Worm (Caenorhabditis elegans) whole organism, L4/young adult: Measurements from ENCODE around the gene srg-59.

Experiments used
- dao-5 ChIP-seq: sonication (generic microtip); optimal IDR thresholded peaks from 2 replicates; lab custom pipeline; 2016; ENCODE audit warnings: missing genotype, missing genetic modification characterization, moderate library complexity, missing compliant biosample characterization
- him-1 ChIP-seq: sonication (generic microtip); optimal IDR thresholded peaks from 2 replicates; lab custom pipeline; 2016; ENCODE audit warnings: missing genotype, missing genetic modification reagents, missing genetic modification characterization, missing compliant biosample characterization

DNA sequence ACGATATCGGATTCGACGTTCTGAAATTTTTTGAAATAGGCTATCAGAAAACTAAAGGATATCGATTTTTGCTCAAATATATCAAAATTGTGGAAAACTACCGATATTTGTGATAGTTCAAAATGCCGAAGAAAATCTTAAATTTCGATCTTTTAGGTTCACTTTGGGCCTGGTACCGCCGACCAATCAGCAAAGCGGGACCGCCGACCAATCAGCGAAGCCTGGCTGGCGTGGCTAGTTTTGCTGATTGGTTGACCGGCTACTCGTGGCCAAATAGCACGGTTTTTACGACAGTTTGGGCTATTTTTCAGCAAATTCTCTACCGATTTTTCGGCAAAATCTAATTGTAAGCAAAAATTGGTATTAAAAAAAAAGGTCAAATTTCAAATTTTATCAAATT is 14.9 kb downstream of the srg-59 start:
- no peak for TF ChIP-seq him-1 (tag; lab: Kevin White, UChicago)
- no peak for TF ChIP-seq dao-5
